Worm (Caenorhabditis elegans) whole organism, L4 larva: Measurements from ENCODE around the gene acdh-7.
A peak's percentile ranks its signal among the peaks of the same experiment; 100 is the strongest.

Source experiments
- F10B5.3 ChIP-seq: sonication (generic microtip); optimal IDR thresholded peaks from 2 replicates; lab custom pipeline; 2016; ENCODE audit warnings: mild to moderate bottlenecking, missing genetic modification characterization, missing compliant biosample characterization
- F26F4.8 ChIP-seq: fragments of 200-800 bp; sonication (Bioruptor generic); conservative IDR thresholded peaks from 2 replicates; pipeline ENCODE4 v1.3.6; 2022; ENCODE audit warnings: missing genetic modification characterization, missing compliant biosample characterization
- F37D6.2 ChIP-seq: sonication (generic microtip); optimal IDR thresholded peaks from 2 replicates; lab custom pipeline; 2016; ENCODE audit warnings: mild to moderate bottlenecking, missing genetic modification characterization, missing compliant biosample characterization
- R02D3.7 ChIP-seq: fragments of 150-350 bp; sonication (generic microtip); optimal IDR thresholded peaks from 3 replicates; lab custom pipeline; 2014; ENCODE audit warnings: missing biosample characterization, missing genetic modification characterization
- T26A8.4 ChIP-seq: fragments of 200-800 bp; sonication (Bioruptor generic); IDR thresholded peaks from 2 replicates; pipeline ENCODE4 v1.3.6; 2022; ENCODE audit warnings: missing genetic modification characterization, missing compliant biosample characterization
- Y48G9A.11 ChIP-seq: fragments of 200-800 bp; sonication (Bioruptor generic); IDR thresholded peaks from 2 replicates; pipeline ENCODE4 v1.3.6; 2022; ENCODE audit warnings: missing genetic modification reagents, missing genetic modification characterization, missing compliant biosample characterization
- ZK337.2 ChIP-seq: fragments of 200-800 bp; sonication (Bioruptor generic); IDR thresholded peaks from 2 replicates; pipeline ENCODE4 v1.3.6; 2022; ENCODE audit warnings: missing genetic modification reagents, missing genetic modification characterization, missing compliant biosample characterization
- ZK546.5 ChIP-seq, 2 experiments: sonication (generic microtip); optimal IDR thresholded peaks; 2 replicates each; lab custom pipeline; 2017; ENCODE audit warnings: missing biosample characterization in 2 of 2, missing genetic modification characterization in 2 of 2
- attf-4 ChIP-seq: sonication (generic microtip); optimal IDR thresholded peaks from 3 replicates; lab custom pipeline; 2017; ENCODE audit warnings: missing biosample characterization, missing genetic modification characterization
- ceh-20 ChIP-seq: fragments of 200-800 bp; sonication (Bioruptor generic); IDR thresholded peaks from 2 replicates; pipeline ENCODE4 v1.3.6; 2022; ENCODE audit warnings: missing genetic modification reagents, missing genetic modification characterization, missing compliant biosample characterization
- ceh-62 ChIP-seq: sonication (generic microtip); optimal IDR thresholded peaks from 2 replicates; lab custom pipeline; 2017; ENCODE audit warnings: missing biosample characterization, missing genetic modification characterization
- ces-1 ChIP-seq: fragments of 150-350 bp; sonication (generic microtip); optimal IDR thresholded peaks from 4 replicates; lab custom pipeline; 2014; ENCODE audit warnings: missing biosample characterization, missing genetic modification reagents, missing genetic modification characterization
- ctbp-1 ChIP-seq: fragments of 200-800 bp; sonication (Bioruptor generic); IDR thresholded peaks from 2 replicates; pipeline ENCODE4 v1.3.6; 2022; ENCODE audit warnings: missing genetic modification reagents, missing genetic modification characterization, missing compliant biosample characterization
- daf-12 ChIP-seq: fragments of 150-350 bp; optimal IDR thresholded peaks from 2 replicates; lab custom pipeline; 2014; ENCODE audit warnings: missing biosample characterization, missing genetic modification reagents, missing genetic modification characterization
- daf-16 ChIP-seq, 3 experiments: sonication (generic microtip); optimal IDR thresholded peaks; 2 replicates each; lab custom pipeline; 2016 to 2017; ENCODE audit warnings: missing genetic modification characterization in 3 of 3, missing genetic modification reagents in 3 of 3, mild to moderate bottlenecking in 2 of 3, missing compliant biosample characterization in 2 of 3, missing biosample characterization in 1 of 3, moderate library complexity in 1 of 3
- daf-19 ChIP-seq: fragments of 200-800 bp; sonication (Bioruptor generic); conservative IDR thresholded peaks from 2 replicates; pipeline ENCODE4 v1.3.6; 2022; ENCODE audit warnings: missing genetic modification characterization, missing compliant biosample characterization
- dmd-6 ChIP-seq: fragments of 200-800 bp; sonication (Bioruptor generic); IDR thresholded peaks from 2 replicates; pipeline ENCODE4 v1.3.6; 2022; ENCODE audit warnings: missing genetic modification reagents, missing genetic modification characterization, missing compliant biosample characterization
- dpl-1 ChIP-seq: fragments of 150-350 bp; optimal IDR thresholded peaks from 2 replicates; lab custom pipeline; 2014; ENCODE audit warnings: missing biosample characterization, missing genetic modification reagents, missing genetic modification characterization
- dve-1 ChIP-seq: sonication (generic microtip); optimal IDR thresholded peaks from 2 replicates; lab custom pipeline; 2017; ENCODE audit warnings: antibody characterized with exemption, mild to moderate bottlenecking, missing genetic modification characterization, missing compliant biosample characterization; ENCODE audit not compliant: insufficient read depth
- egl-43 ChIP-seq: fragments of 200-800 bp; sonication (Bioruptor generic); IDR thresholded peaks from 2 replicates; pipeline ENCODE4 v1.3.6; 2022; ENCODE audit warnings: missing genetic modification reagents, missing genetic modification characterization, missing compliant biosample characterization
- fkh-10 ChIP-seq: fragments of 150-350 bp; optimal IDR thresholded peaks from 2 replicates; lab custom pipeline; 2014; ENCODE audit warnings: missing biosample characterization, missing genetic modification reagents, missing genetic modification characterization
- hif-1 ChIP-seq, 2 experiments: sonication (generic microtip); optimal IDR thresholded peaks; 2 replicates each; lab custom pipeline; 2016 to 2017; ENCODE audit warnings: missing compliant biosample characterization in 2 of 2, missing genetic modification characterization in 2 of 2, missing genetic modification reagents in 2 of 2, missing genotype in 2 of 2, mild to moderate bottlenecking in 1 of 2
- hlh-11 ChIP-seq: fragments of 200-800 bp; sonication (Bioruptor generic); optimal IDR thresholded peaks from 2 replicates; lab custom pipeline; 2018; ENCODE audit warnings: mild to moderate bottlenecking, missing genetic modification characterization, missing compliant biosample characterization
- hlh-30 ChIP-seq: sonication (generic microtip); optimal IDR thresholded peaks from 2 replicates; lab custom pipeline; 2017; ENCODE audit warnings: antibody characterized with exemption, mild to moderate bottlenecking, missing genetic modification characterization, missing compliant biosample characterization; ENCODE audit not compliant: insufficient read depth
- hmg-1.1 ChIP-seq: fragments of 200-800 bp; sonication (Bioruptor generic); IDR thresholded peaks from 2 replicates; pipeline ENCODE4 v1.3.6; 2022; ENCODE audit warnings: missing genetic modification reagents, missing genetic modification characterization, missing compliant biosample characterization
- jun-1 ChIP-seq: fragments of 150-350 bp; optimal IDR thresholded peaks from 2 replicates; lab custom pipeline; 2014; ENCODE audit warnings: missing biosample characterization, missing genetic modification reagents, missing genetic modification characterization
- lin-1 ChIP-seq: fragments of 200-800 bp; sonication (Bioruptor generic); IDR thresholded peaks from 2 replicates; pipeline ENCODE4 v1.3.6; 2022; ENCODE audit warnings: missing genetic modification reagents, missing genetic modification characterization, missing compliant biosample characterization
- lin-13 ChIP-seq: fragments of 150-350 bp; optimal IDR thresholded peaks from 2 replicates; lab custom pipeline; 2014; ENCODE audit warnings: missing biosample characterization, missing genetic modification reagents, missing genetic modification characterization
- lsy-2 ChIP-seq, 2 experiments: fragments of 150-350 bp in 1 of 2; sonication (generic microtip) in 1 of 2; optimal IDR thresholded peaks; 2 replicates each; lab custom pipeline; 2014 to 2017; ENCODE audit warnings: missing biosample characterization in 2 of 2, missing genetic modification characterization in 2 of 2
- madf-9 ChIP-seq: fragments of 200-800 bp; sonication (Bioruptor generic); conservative IDR thresholded peaks from 2 replicates; pipeline ENCODE4 v1.3.6; 2022; ENCODE audit warnings: missing genetic modification reagents, missing genetic modification characterization, missing compliant biosample characterization
- mep-1 ChIP-seq: fragments of 150-350 bp; sonication (generic microtip); optimal IDR thresholded peaks from 3 replicates; lab custom pipeline; 2014; ENCODE audit warnings: missing biosample characterization, missing genetic modification characterization
- mxl-3 ChIP-seq: fragments of 200-800 bp; sonication (Bioruptor generic); optimal IDR thresholded peaks from 2 replicates; lab custom pipeline; 2018; ENCODE audit warnings: mild to moderate bottlenecking, missing genetic modification characterization, missing compliant biosample characterization
- nhr-10 ChIP-seq: fragments of 150-350 bp; optimal IDR thresholded peaks from 2 replicates; lab custom pipeline; 2014; ENCODE audit warnings: missing biosample characterization, missing genetic modification characterization
- nhr-102 ChIP-seq: sonication (generic microtip); optimal IDR thresholded peaks from 2 replicates; lab custom pipeline; 2016; ENCODE audit warnings: mild to moderate bottlenecking, missing genetic modification characterization, moderate library complexity, missing compliant biosample characterization
- nhr-11 ChIP-seq: fragments of 150-350 bp; optimal IDR thresholded peaks from 2 replicates; lab custom pipeline; 2014; ENCODE audit warnings: missing biosample characterization, missing genetic modification characterization
- nhr-28 ChIP-seq: fragments of 150-350 bp; optimal IDR thresholded peaks from 2 replicates; lab custom pipeline; 2014; ENCODE audit warnings: missing biosample characterization, missing genetic modification characterization
- nhr-48 ChIP-seq: sonication (generic microtip); optimal IDR thresholded peaks from 2 replicates; lab custom pipeline; 2016; ENCODE audit warnings: mild to moderate bottlenecking, missing genetic modification characterization, missing compliant biosample characterization
- nhr-6 ChIP-seq: fragments of 150-350 bp; optimal IDR thresholded peaks from 2 replicates; lab custom pipeline; 2014; ENCODE audit warnings: missing biosample characterization, missing genetic modification characterization
- pha-4 ChIP-seq, 2 experiments: fragments of 150-350 bp in 1 of 2; fragments of 200-800 bp in 1 of 2; sonication (Bioruptor generic) in 1 of 2; IDR thresholded peaks in 1 of 2; optimal IDR thresholded peaks in 1 of 2; 2 replicates each; pipeline versions ENCODE4 v1.3.6 to Lab custom; 2014 to 2022; ENCODE audit warnings: missing genetic modification characterization in 2 of 2, missing genetic modification reagents in 2 of 2, missing biosample characterization in 1 of 2, missing compliant biosample characterization in 1 of 2
- php-3 ChIP-seq: fragments of 200-800 bp; sonication (Bioruptor generic); IDR thresholded peaks from 2 replicates; pipeline ENCODE4 v1.3.6; 2022; ENCODE audit warnings: missing genetic modification reagents, missing genetic modification characterization, missing compliant biosample characterization
- pqm-1 ChIP-seq: sonication (generic microtip); optimal IDR thresholded peaks from 2 replicates; lab custom pipeline; 2017; ENCODE audit warnings: missing biosample characterization, missing genetic modification characterization
- saeg-2 ChIP-seq: fragments of 200-800 bp; sonication (Bioruptor generic); IDR thresholded peaks from 2 replicates; pipeline ENCODE4 v1.3.6; 2022; ENCODE audit warnings: missing genetic modification reagents, missing genetic modification characterization, missing compliant biosample characterization
- skn-1 ChIP-seq: fragments of 150-350 bp; optimal IDR thresholded peaks from 2 replicates; lab custom pipeline; 2014; ENCODE audit warnings: missing biosample characterization, missing genetic modification characterization
- snpc-4 ChIP-seq: fragments of 150-350 bp; optimal IDR thresholded peaks from 2 replicates; lab custom pipeline; 2014; ENCODE audit warnings: missing biosample characterization, missing genetic modification characterization
- tag-97 ChIP-seq: fragments of 200-800 bp; sonication (Bioruptor generic); IDR thresholded peaks from 2 replicates; pipeline ENCODE4 v1.3.6; 2022; ENCODE audit warnings: missing genetic modification characterization, missing compliant biosample characterization
- tra-1 ChIP-seq: fragments of 200-800 bp; sonication (Bioruptor generic); IDR thresholded peaks from 2 replicates; pipeline ENCODE4 v1.3.6; 2022; ENCODE audit warnings: missing genetic modification reagents, missing genetic modification characterization, missing compliant biosample characterization
- zfp-3 ChIP-seq: fragments of 200-800 bp; sonication (Bioruptor generic); conservative IDR thresholded peaks from 2 replicates; pipeline ENCODE4 v1.3.6; 2022; ENCODE audit warnings: missing genetic modification reagents, missing genetic modification characterization, missing compliant biosample characterization
- zip-2 ChIP-seq: fragments of 150-350 bp; optimal IDR thresholded peaks from 2 replicates; lab custom pipeline; 2014; ENCODE audit warnings: missing biosample characterization, missing genetic modification characterization
- ztf-11 ChIP-seq: fragments of 150-350 bp; optimal IDR thresholded peaks from 2 replicates; lab custom pipeline; 2014; ENCODE audit warnings: missing biosample characterization, missing genetic modification characterization
- ztf-7 ChIP-seq: fragments of 150-350 bp; optimal IDR thresholded peaks from 2 replicates; lab custom pipeline; 2014; ENCODE audit warnings: missing biosample characterization, missing genetic modification characterization

The acdh-7 gene

ce11 chrX:17184363-17184762 lies 32.5 kb downstream of the acdh-7 start (continued):
- TF ChIP-seq jun-1 (tag; lab: Kevin White, UChicago) (peak; percentile 12), nhr-102 (peak; percentile 30), daf-16 (GFP tag; optimal IDR thresholded peaks at IDR 0.05; lab: Kevin White, UChicago) (peak in 1 of 2 experiments; percentile 6), daf-16 (tag; optimal IDR thresholded peaks at IDR 0.05; lab: Kevin White, UChicago) (peak; percentile 56), hif-1 (tag; optimal IDR thresholded peaks at IDR 0.05; lab: Kevin White, UChicago) (peak in 1 of 2 experiments; percentile 30), tag-97 (GFP tag; lab: Robert Waterston, UW) (no peak), snpc-4 (tag; lab: Kevin White, UChicago) (no peak), fkh-10 (peak; percentile 58), pha-4 (GFP tag; IDR thresholded peaks at IDR 0.05; lab: Robert Waterston, UW) (no peak), pha-4 (tag; optimal IDR thresholded peaks at IDR 0.05; lab: Kevin White, UChicago) (peak; percentile 59), ceh-20 (peak; percentile 51; the same call in 1 of the 2 replicates), ces-1 (GFP tag; lab: Kevin White, UChicago) (no peak), F10B5.3 (tag; lab: Kevin White, UChicago) (no peak), hlh-30 (tag; lab: Kevin White, UChicago) (peak; percentile 81), ZK337.2 (no peak), mep-1 (tag; lab: Kevin White, UChicago) (peak; percentile 75), mxl-3 (GFP tag; lab: Kevin White, UChicago) (peak; percentile 90), ztf-11 (tag; lab: Kevin White, UChicago) (no peak), egl-43 (GFP tag; lab: Robert Waterston, UW) (no peak), ceh-62 (tag; lab: Kevin White, UChicago) (no peak), zfp-3 (no peak), ZK546.5 (tag; optimal IDR thresholded peaks at IDR 0.05; lab: Kevin White, UChicago) (no peak), dmd-6 (GFP tag; lab: Robert Waterston, UW) (peak; percentile 27; the same call in 1 of the 2 replicates), hlh-11 (tag; lab: Kevin White, UChicago) (peak; percentile 78), nhr-6 (tag; lab: Kevin White, UChicago) (peak; percentile 12), nhr-48 (tag; lab: Kevin White, UChicago) (peak; percentile 51), php-3 (GFP tag; lab: Robert Waterston, UW) (no peak), lin-13 (GFP tag; lab: Kevin White, UChicago) (no peak), saeg-2 (no peak), zip-2 (tag; lab: Kevin White, UChicago) (peak; percentile 34), hmg-1.1 (GFP tag; lab: Robert Waterston, UW) (peak; percentile 91), dve-1 (tag; lab: Kevin White, UChicago) (peak; percentile 25), lin-1 (GFP tag; lab: Robert Waterston, UW) (no peak), ctbp-1 (GFP tag; lab: Robert Waterston, UW) (0 out of 2 replicates have a peak, but pooled peaks have one; percentile 30), tra-1 (GFP tag; lab: Robert Waterston, UW) (no peak), daf-19 (no peak)

DNA sequence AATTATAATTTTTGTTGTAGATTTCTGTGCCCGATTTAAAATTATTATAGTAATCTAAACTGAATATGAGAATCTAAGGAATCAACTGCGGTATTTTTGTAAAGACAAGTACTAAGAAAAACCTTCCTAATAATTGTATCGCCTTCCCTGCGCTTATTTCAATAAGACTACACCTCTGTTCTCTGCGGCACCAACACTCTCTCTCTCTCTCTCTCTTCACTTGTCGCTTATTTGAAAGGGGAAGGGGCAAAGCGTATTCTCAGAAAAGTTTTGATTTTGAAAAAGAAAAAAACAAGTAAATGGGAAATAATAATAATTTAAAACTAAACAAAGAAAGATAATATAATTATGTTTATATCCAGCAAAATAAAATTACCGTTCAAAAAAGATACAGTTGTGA lies 35.7 kb downstream of the acdh-7 start:
- TF ChIP-seq F37D6.2 (peak; percentile 39), nhr-10 (peak; percentile 26), madf-9 (0 out of 2 replicates have a peak, but pooled peaks have one; percentile 11), nhr-11 (tag; lab: Kevin White, UChicago) (peak; percentile 65), jun-1 (tag; lab: Kevin White, UChicago) (peak; percentile 61), R02D3.7 (no peak), pha-4 (GFP tag; IDR thresholded peaks at IDR 0.05; lab: Robert Waterston, UW) (no peak), pha-4 (tag; optimal IDR thresholded peaks at IDR 0.05; lab: Kevin White, UChicago) (peak; percentile 35), nhr-28 (peak; percentile 61), T26A8.4 (peak; percentile 47), daf-12 (tag; lab: Kevin White, UChicago) (no peak), ztf-7 (peak; percentile 63), attf-4 (no peak), Y48G9A.11 (GFP tag; lab: Robert Waterston, UW) (no peak), pqm-1 (tag; lab: Kevin White, UChicago) (peak; percentile 49), mxl-3 (GFP tag; lab: Kevin White, UChicago) (peak; percentile 6), ceh-20 (no peak), F26F4.8 (no peak), dpl-1 (GFP tag; lab: Kevin White, UChicago) (peak; percentile 33), F10B5.3 (tag; lab: Kevin White, UChicago) (peak; percentile 82), lsy-2 (tag; optimal IDR thresholded peaks at IDR 0.05; lab: Kevin White, UChicago) (peak in 1 of 2 experiments; percentile 24), skn-1 (tag; lab: Kevin White, UChicago) (no peak)
